Fruit fly (Drosophila melanogaster) whole organism, embryonic: ENCODE results near the gene CG7432.

ENCODE experiments used
- Abd-B ChIP-seq: fragments of 200-800 bp; sonication (Bioruptor generic); optimal IDR thresholded peaks from 2 replicates; lab custom pipeline; 2018; ENCODE audit warnings: missing biosample characterization, mild to moderate bottlenecking, missing genetic modification characterization, moderate library complexity
- BEAF-32 ChIP-seq: fragments of 200-800 bp; sonication (Bioruptor generic); optimal IDR thresholded peaks from 3 replicates; lab custom pipeline; 2017; ENCODE audit warnings: missing biosample characterization, missing genetic modification characterization, mild to moderate bottlenecking, moderate library complexity, missing genetic modification reagents
- BtbVII ChIP-seq: fragments of 200-800 bp; sonication (Bioruptor generic); optimal IDR thresholded peaks from 3 replicates; lab custom pipeline; 2017; ENCODE audit warnings: missing biosample characterization, mild to moderate bottlenecking, missing genetic modification characterization
- CG1024 ChIP-seq: fragments of 200-800 bp; sonication (Bioruptor generic); IDR thresholded peaks from 2 replicates; pipeline ENCODE4 v1.3.6; 2022; ENCODE audit warnings: missing biosample characterization, missing genetic modification characterization
- CG10565 ChIP-seq: fragments of 200-800 bp; sonication (Bioruptor generic); optimal IDR thresholded peaks from 3 replicates; lab custom pipeline; 2016; ENCODE audit warnings: missing biosample characterization, mild to moderate bottlenecking, missing genetic modification characterization
- CG13123 ChIP-seq: fragments of 200-800 bp; sonication (Bioruptor generic); optimal IDR thresholded peaks from 2 replicates; lab custom pipeline; 2016; ENCODE audit warnings: missing biosample characterization, missing genetic modification characterization
- CG13287 ChIP-seq: fragments of 200-800 bp; sonication (Bioruptor generic); IDR thresholded peaks from 2 replicates; pipeline ENCODE4 v1.3.6; 2022; ENCODE audit warnings: missing biosample characterization, missing genetic modification characterization; ENCODE audit not compliant: partially characterized antibody
- CG14860 ChIP-seq: fragments of 200-800 bp; sonication (Bioruptor generic); IDR thresholded peaks from 3 replicates; pipeline ENCODE4 v1.3.6; 2022; ENCODE audit warnings: missing biosample characterization, missing genetic modification characterization; ENCODE audit not compliant: partially characterized antibody
- CG15269 ChIP-seq: fragments of 200-800 bp; sonication (Bioruptor generic); optimal IDR thresholded peaks from 2 replicates; lab custom pipeline; 2018; ENCODE audit warnings: missing biosample characterization, mild to moderate bottlenecking, missing genetic modification characterization, moderate library complexity
- CG1647 ChIP-seq: fragments of 200-800 bp; sonication (Bioruptor generic); optimal IDR thresholded peaks from 3 replicates; lab custom pipeline; 2016; ENCODE audit warnings: missing biosample characterization, missing genetic modification characterization
- CG17359 ChIP-seq: fragments of 200-800 bp; sonication (Bioruptor generic); optimal IDR thresholded peaks from 3 replicates; lab custom pipeline; 2018; ENCODE audit warnings: missing biosample characterization, mild to moderate bottlenecking, missing genetic modification characterization, moderate library complexity
- CG18262 ChIP-seq: fragments of 200-800 bp; optimal IDR thresholded peaks from 3 replicates; lab custom pipeline; 2019; ENCODE audit warnings: missing biosample characterization, mild to moderate bottlenecking, missing genetic modification characterization, moderate library complexity
- CG18764 ChIP-seq: fragments of 200-800 bp; sonication (Bioruptor generic); optimal IDR thresholded peaks from 3 replicates; lab custom pipeline; 2016; ENCODE audit warnings: missing biosample characterization, missing genetic modification characterization
- CG2120 ChIP-seq: fragments of 200-800 bp; sonication (Bioruptor generic); optimal IDR thresholded peaks from 3 replicates; lab custom pipeline; 2016; ENCODE audit warnings: missing biosample characterization, missing genetic modification characterization
- CG32767 ChIP-seq: fragments of 200-800 bp; sonication (Bioruptor generic); IDR thresholded peaks from 2 replicates; pipeline ENCODE4 v1.3.6; 2022; ENCODE audit warnings: missing biosample characterization, missing genetic modification characterization
- CG7372 ChIP-seq: fragments of 200-800 bp; sonication (Bioruptor generic); IDR thresholded peaks from 2 replicates; pipeline ENCODE4 v1.3.6; 2022; ENCODE audit warnings: missing biosample characterization, missing genetic modification characterization
- CG7839 ChIP-seq: fragments of 200-800 bp; sonication (Bioruptor generic); optimal IDR thresholded peaks from 3 replicates; lab custom pipeline; 2018; ENCODE audit warnings: missing biosample characterization, mild to moderate bottlenecking, missing genetic modification characterization, moderate library complexity
- CG7987 ChIP-seq: fragments of 200-800 bp; sonication (Bioruptor generic); optimal IDR thresholded peaks from 2 replicates; lab custom pipeline; 2018; ENCODE audit warnings: missing biosample characterization, mild to moderate bottlenecking, missing genetic modification characterization, moderate library complexity
- CG8089 ChIP-seq: fragments of 200-800 bp; sonication (Bioruptor generic); optimal IDR thresholded peaks from 3 replicates; lab custom pipeline; 2016; ENCODE audit warnings: missing biosample characterization, missing genetic modification characterization
- CG8924 ChIP-seq: fragments of 200-800 bp; optimal IDR thresholded peaks from 3 replicates; lab custom pipeline; 2019; ENCODE audit warnings: missing biosample characterization, mild to moderate bottlenecking, missing genetic modification characterization, moderate library complexity
- CG9437 ChIP-seq: fragments of 200-800 bp; sonication (Bioruptor generic); optimal IDR thresholded peaks from 2 replicates; lab custom pipeline; 2018; ENCODE audit warnings: missing biosample characterization, mild to moderate bottlenecking, missing genetic modification characterization
- Chrac-16 ChIP-seq: fragments of 200-800 bp; sonication (Bioruptor generic); optimal IDR thresholded peaks from 3 replicates; lab custom pipeline; 2016; ENCODE audit warnings: missing biosample characterization, missing genetic modification characterization
- Fer1 ChIP-seq: fragments of 200-800 bp; sonication (Bioruptor generic); optimal IDR thresholded peaks from 2 replicates; lab custom pipeline; 2017; ENCODE audit warnings: missing biosample characterization, mild to moderate bottlenecking, missing genetic modification characterization
- HLH54F ChIP-seq: fragments of 200-800 bp; sonication (Bioruptor generic); optimal IDR thresholded peaks from 3 replicates; lab custom pipeline; 2016; ENCODE audit warnings: missing biosample characterization, missing genetic modification characterization
- Mad ChIP-seq: fragments of 200-800 bp; sonication (Bioruptor generic); optimal IDR thresholded peaks from 2 replicates; lab custom pipeline; 2016; ENCODE audit warnings: missing biosample characterization, missing genetic modification characterization
- Pdp1 ChIP-seq, 2 experiments: fragments of 200-800 bp; sonication (Bioruptor generic); optimal IDR thresholded peaks; 3 replicates each; lab custom pipeline; 2016; ENCODE audit warnings: missing biosample characterization in 2 of 2, missing genetic modification characterization in 2 of 2, mild to moderate bottlenecking in 1 of 2, moderate library complexity in 1 of 2
- Ssrp ChIP-seq: fragments of 200-800 bp; sonication (Bioruptor generic); optimal IDR thresholded peaks from 2 replicates; lab custom pipeline; 2018; ENCODE audit warnings: missing biosample characterization, mild to moderate bottlenecking, missing genetic modification characterization, moderate library complexity
- Taf1 ChIP-seq: fragments of 200-800 bp; sonication (Bioruptor generic); IDR thresholded peaks from 2 replicates; pipeline ENCODE4 v1.3.6; 2022; ENCODE audit warnings: missing biosample characterization, missing genetic modification characterization
- Vsx1 ChIP-seq: fragments of 200-800 bp; sonication (Bioruptor generic); optimal IDR thresholded peaks from 2 replicates; lab custom pipeline; 2017; ENCODE audit warnings: missing biosample characterization, mild to moderate bottlenecking, missing genetic modification characterization, missing genetic modification reagents
- ab ChIP-seq: fragments of 200-800 bp; sonication (Bioruptor generic); optimal IDR thresholded peaks from 2 replicates; lab custom pipeline; 2016; ENCODE audit warnings: missing biosample characterization, missing genetic modification characterization
- az2 ChIP-seq: fragments of 200-800 bp; sonication (Bioruptor generic); optimal IDR thresholded peaks from 3 replicates; lab custom pipeline; 2016; ENCODE audit warnings: missing biosample characterization, missing genetic modification characterization
- chm ChIP-seq: fragments of 200-800 bp; sonication (Bioruptor generic); IDR thresholded peaks from 2 replicates; pipeline ENCODE4 v1.3.6; 2022; ENCODE audit warnings: missing biosample characterization, missing genetic modification characterization
- chn ChIP-seq: fragments of 200-800 bp; sonication (Bioruptor generic); optimal IDR thresholded peaks from 2 replicates; lab custom pipeline; 2016; ENCODE audit warnings: missing biosample characterization, missing genetic modification characterization
- crp ChIP-seq, 2 experiments: fragments of 200-800 bp; sonication (Bioruptor generic); optimal IDR thresholded peaks; 2 replicates in 1 of 2; 3 replicates in 1 of 2; lab custom pipeline; 2017; ENCODE audit warnings: missing biosample characterization in 2 of 2, missing genetic modification characterization in 2 of 2, mild to moderate bottlenecking in 1 of 2, moderate library complexity in 1 of 2
- cwo ChIP-seq: fragments of 200-800 bp; sonication (Bioruptor generic); optimal IDR thresholded peaks from 3 replicates; lab custom pipeline; 2017; ENCODE audit warnings: missing biosample characterization, missing genetic modification characterization, mild to moderate bottlenecking, moderate library complexity, missing genetic modification reagents
- dimm ChIP-seq: fragments of 200-800 bp; sonication (Bioruptor generic); IDR thresholded peaks from 2 replicates; pipeline ENCODE4 v1.3.6; 2022; ENCODE audit warnings: missing biosample characterization, missing genetic modification characterization
- dpn ChIP-seq, 2 experiments: fragments of 200-800 bp; sonication (Bioruptor generic); optimal IDR thresholded peaks; 3 replicates each; lab custom pipeline; 2016; ENCODE audit warnings: missing biosample characterization in 2 of 2, missing genetic modification characterization in 2 of 2
- fd64A ChIP-seq: fragments of 200-800 bp; sonication (Bioruptor generic); optimal IDR thresholded peaks from 3 replicates; lab custom pipeline; 2018; ENCODE audit warnings: missing biosample characterization, mild to moderate bottlenecking, missing genetic modification characterization
- fd96Cb ChIP-seq: fragments of 200-800 bp; sonication (Bioruptor generic); optimal IDR thresholded peaks from 2 replicates; lab custom pipeline; 2018; ENCODE audit warnings: missing biosample characterization, mild to moderate bottlenecking, missing genetic modification characterization, moderate library complexity
- gfzf ChIP-seq: fragments of 200-800 bp; sonication (Bioruptor generic); optimal IDR thresholded peaks from 2 replicates; lab custom pipeline; 2016; ENCODE audit warnings: missing biosample characterization, mild to moderate bottlenecking, missing genetic modification characterization, moderate library complexity
- mirr ChIP-seq: fragments of 200-800 bp; sonication (Bioruptor generic); optimal IDR thresholded peaks from 3 replicates; lab custom pipeline; 2018; ENCODE audit warnings: missing biosample characterization, mild to moderate bottlenecking, missing genetic modification characterization
- nmo ChIP-seq: fragments of 200-800 bp; sonication (Bioruptor generic); optimal IDR thresholded peaks from 2 replicates; lab custom pipeline; 2018; ENCODE audit warnings: missing biosample characterization, mild to moderate bottlenecking, missing genetic modification characterization, moderate library complexity
- nom ChIP-seq: fragments of 200-800 bp; sonication (Bioruptor generic); optimal IDR thresholded peaks from 2 replicates; lab custom pipeline; 2017; ENCODE audit warnings: missing biosample characterization, missing genetic modification characterization, mild to moderate bottlenecking, moderate library complexity, missing genetic modification reagents
- peb ChIP-seq: fragments of 200-800 bp; sonication (Bioruptor generic); IDR thresholded peaks from 2 replicates; pipeline ENCODE4 v1.3.6; 2022; ENCODE audit warnings: missing biosample characterization, missing genetic modification characterization
- pita ChIP-seq: fragments of 200-800 bp; sonication (Bioruptor generic); optimal IDR thresholded peaks from 2 replicates; lab custom pipeline; 2017; ENCODE audit warnings: missing biosample characterization, mild to moderate bottlenecking, missing genetic modification characterization
- tin ChIP-seq: fragments of 200-800 bp; sonication (Bioruptor generic); optimal IDR thresholded peaks from 3 replicates; lab custom pipeline; 2016; ENCODE audit warnings: missing biosample characterization, missing genetic modification characterization
- usp ChIP-seq: fragments of >200 bp; optimal IDR thresholded peaks from 2 replicates; lab custom pipeline; 2017; ENCODE audit warnings: missing biosample characterization, missing genetic modification characterization
- vvl ChIP-seq: fragments of 200-800 bp; sonication (Bioruptor generic); IDR thresholded peaks from 2 replicates; pipeline ENCODE4 v1.3.6; 2022; ENCODE audit warnings: missing biosample characterization, missing genetic modification characterization
- yki ChIP-seq: fragments of >200 bp; optimal IDR thresholded peaks from 3 replicates; lab custom pipeline; 2018
- z ChIP-seq: fragments of 200-800 bp; sonication (Bioruptor generic); IDR thresholded peaks from 3 replicates; pipeline ENCODE4 v1.3.6; 2022; ENCODE audit warnings: missing biosample characterization, missing genetic modification characterization

CG7432 gene

dm6 chr3R:19641498-19642065 is 23.2 kb upstream of the CG7432 start (continued):
- TF ChIP-seq z (GFP tag; lab: Robert Waterston, UW) (peak; percentile 56; the same call in 1 of the 3 replicates), HLH54F (peak; percentile 16), mirr (peak; percentile 66), CG18262 (tag; lab: Kevin White, UChicago) (peak; percentile 87), Fer1 (GFP tag; lab: Kevin White, UChicago) (peak; percentile 91), nom (GFP tag; lab: Kevin White, UChicago) (peak; percentile 44), CG14860 (GFP tag; lab: Robert Waterston, UW) (no peak), az2 (GFP tag; lab: Kevin White, UChicago) (peak; percentile 76), fd64A (GFP tag; lab: Kevin White, UChicago) (peak; percentile 50), ab (no peak), crp (GFP tag; optimal IDR thresholded peaks at IDR 0.05; lab: Kevin White, UChicago) (no peak), BEAF-32 (GFP tag; lab: Kevin White, UChicago) (no peak), fd96Cb (peak; percentile 86), CG7372 (GFP tag; lab: Robert Waterston, UW) (peak; percentile 82), CG8924 (tag; lab: Kevin White, UChicago) (peak; percentile 92), nmo (GFP tag; lab: Kevin White, UChicago) (peak; percentile 81), CG1024 (GFP tag; lab: Robert Waterston, UW) (peak; percentile 54; the same call in 1 of the 2 replicates), pita (no peak), CG2120 (GFP tag; lab: Kevin White, UChicago) (peak; percentile 78), usp (no peak), CG8089 (no peak), CG13123 (peak; percentile 49), CG15269 (tag; lab: Kevin White, UChicago) (peak; percentile 95), peb (GFP tag; lab: Robert Waterston, UW) (peak; percentile 56; the same call in 1 of the 2 replicates), CG10565 (peak; percentile 9), BtbVII (GFP tag; lab: Kevin White, UChicago) (peak; percentile 87), CG7987 (GFP tag; lab: Kevin White, UChicago) (peak; percentile 51), gfzf (GFP tag; lab: Kevin White, UChicago) (no peak), yki (lab: Kevin White, UChicago) (no peak), Mad (GFP tag; lab: Kevin White, UChicago) (peak; percentile 34), CG1647 (peak; percentile 60), Ssrp (tag; lab: Kevin White, UChicago) (peak; percentile 83), chn (GFP tag; lab: Kevin White, UChicago) (no peak), CG13287 (GFP tag; lab: Robert Waterston, UW) (no peak), cwo (peak; percentile 86), CG17359 (tag; lab: Kevin White, UChicago) (peak; percentile 94), Pdp1 (GFP tag; optimal IDR thresholded peaks at IDR 0.05; lab: Kevin White, UChicago) (peak; percentile 51 to 76), Taf1 (GFP tag; lab: Robert Waterston, UW) (peak; percentile 83), dimm (GFP tag; lab: Robert Waterston, UW) (no peak), CG7839 (peak; percentile 89), Abd-B (GFP tag; lab: Kevin White, UChicago) (no peak), vvl (peak; percentile 95), tin (GFP tag; lab: Kevin White, UChicago) (peak; percentile 75), CG9437 (GFP tag; lab: Kevin White, UChicago) (peak; percentile 68), Chrac-16 (GFP tag; lab: Kevin White, UChicago) (peak; percentile 50), chm (peak; percentile 91; the same call in 1 of the 2 replicates), CG18764 (GFP tag; lab: Kevin White, UChicago) (peak; percentile 56), Vsx1 (GFP tag; lab: Kevin White, UChicago) (peak; percentile 64), CG32767 (peak; percentile 84), dpn (GFP tag; optimal IDR thresholded peaks at IDR 0.05; lab: Kevin White, UChicago) (peak; percentile 59 to 75)
